Fruit fly (Drosophila melanogaster) whole organism, embryonic: ENCODE results near the gene Pxd.

ENCODE experiments used
- CG10209 ChIP-seq: fragments of 200-800 bp; sonication (Bioruptor generic); optimal IDR thresholded peaks from 3 replicates; lab custom pipeline; 2017; ENCODE audit warnings: missing biosample characterization, mild to moderate bottlenecking, missing genetic modification characterization, missing genetic modification reagents
- CG10267 ChIP-seq: fragments of 200-800 bp; sonication (Bioruptor generic); optimal IDR thresholded peaks from 2 replicates; lab custom pipeline; 2018; ENCODE audit warnings: missing biosample characterization, mild to moderate bottlenecking, missing genetic modification characterization, moderate library complexity
- CG10543 ChIP-seq: fragments of 200-800 bp; sonication (Bioruptor generic); optimal IDR thresholded peaks from 3 replicates; lab custom pipeline; 2017; ENCODE audit warnings: missing biosample characterization, mild to moderate bottlenecking, missing genetic modification characterization, moderate library complexity
- CG10565 ChIP-seq: fragments of 200-800 bp; sonication (Bioruptor generic); optimal IDR thresholded peaks from 3 replicates; lab custom pipeline; 2016; ENCODE audit warnings: missing biosample characterization, mild to moderate bottlenecking, missing genetic modification characterization
- CG11247 ChIP-seq: fragments of 200-800 bp; sonication (Bioruptor generic); IDR thresholded peaks from 2 replicates; pipeline ENCODE4 v1.3.6; 2022; ENCODE audit warnings: missing biosample characterization, missing genetic modification characterization
- CG11695 ChIP-seq: fragments of 200-800 bp; sonication (Bioruptor generic); IDR thresholded peaks from 3 replicates; pipeline ENCODE4 v1.3.6; 2022; ENCODE audit warnings: missing biosample characterization, missing genetic modification characterization
- CG12071 ChIP-seq: fragments of 200-800 bp; sonication (Bioruptor generic); optimal IDR thresholded peaks from 3 replicates; lab custom pipeline; 2018; ENCODE audit warnings: missing biosample characterization, mild to moderate bottlenecking, missing genetic modification characterization
- CG12391 ChIP-seq: fragments of 200-800 bp; sonication (Bioruptor generic); optimal IDR thresholded peaks from 3 replicates; lab custom pipeline; 2018; ENCODE audit warnings: missing biosample characterization, mild to moderate bottlenecking, missing genetic modification characterization, moderate library complexity
- CG13894 ChIP-seq: fragments of 200-800 bp; sonication (Bioruptor generic); optimal IDR thresholded peaks from 3 replicates; lab custom pipeline; 2018; ENCODE audit warnings: missing biosample characterization, mild to moderate bottlenecking, missing genetic modification characterization, moderate library complexity
- CG14710 ChIP-seq: fragments of 200-800 bp; sonication (Bioruptor generic); optimal IDR thresholded peaks from 3 replicates; lab custom pipeline; 2019; ENCODE audit warnings: missing biosample characterization, mild to moderate bottlenecking, missing genetic modification characterization, moderate library complexity
- CG17361 ChIP-seq: fragments of 200-800 bp; sonication (Bioruptor generic); IDR thresholded peaks from 3 replicates; pipeline ENCODE4 v1.3.6; 2022; ENCODE audit warnings: missing biosample characterization, missing genetic modification characterization
- CG17612 ChIP-seq: fragments of 200-800 bp; sonication (Bioruptor generic); IDR thresholded peaks from 2 replicates; pipeline ENCODE4 v1.3.6; 2022; ENCODE audit warnings: missing biosample characterization, missing genetic modification characterization
- CG18262 ChIP-seq: fragments of 200-800 bp; optimal IDR thresholded peaks from 3 replicates; lab custom pipeline; 2019; ENCODE audit warnings: missing biosample characterization, mild to moderate bottlenecking, missing genetic modification characterization, moderate library complexity
- CG18764 ChIP-seq: fragments of 200-800 bp; sonication (Bioruptor generic); optimal IDR thresholded peaks from 3 replicates; lab custom pipeline; 2016; ENCODE audit warnings: missing biosample characterization, missing genetic modification characterization
- CG2199 ChIP-seq: fragments of 200-800 bp; sonication (Bioruptor generic); IDR thresholded peaks from 3 replicates; pipeline ENCODE4 v1.3.6; 2022; ENCODE audit warnings: missing biosample characterization, missing genetic modification characterization
- CG30403 ChIP-seq: fragments of 200-800 bp; sonication (Bioruptor generic); optimal IDR thresholded peaks from 3 replicates; lab custom pipeline; 2016; ENCODE audit warnings: missing biosample characterization, missing genetic modification characterization
- CG32532 ChIP-seq: fragments of 200-800 bp; sonication (Bioruptor generic); IDR thresholded peaks from 2 replicates; pipeline ENCODE4 v1.3.6; 2022; ENCODE audit warnings: missing biosample characterization, missing genetic modification characterization
- CG32772 ChIP-seq: fragments of 200-800 bp; sonication (Bioruptor generic); IDR thresholded peaks from 2 replicates; pipeline ENCODE4 v1.3.6; 2022; ENCODE audit warnings: missing biosample characterization, missing genetic modification characterization
- CG34224 ChIP-seq: fragments of 200-800 bp; sonication (Bioruptor generic); IDR thresholded peaks from 3 replicates; pipeline ENCODE4 v1.3.6; 2022; ENCODE audit warnings: missing biosample characterization, missing genetic modification characterization; ENCODE audit not compliant: partially characterized antibody
- CG3847 ChIP-seq: fragments of 200-800 bp; sonication (Bioruptor generic); IDR thresholded peaks from 2 replicates; pipeline ENCODE4 v1.3.6; 2022; ENCODE audit warnings: missing biosample characterization, missing genetic modification characterization
- CG3995 ChIP-seq: fragments of 200-800 bp; sonication (Bioruptor generic); optimal IDR thresholded peaks from 3 replicates; lab custom pipeline; 2016; ENCODE audit warnings: missing biosample characterization, missing genetic modification characterization
- CG4282 ChIP-seq: fragments of 200-800 bp; sonication (Bioruptor generic); optimal IDR thresholded peaks from 2 replicates; lab custom pipeline; 2016; ENCODE audit warnings: missing biosample characterization, missing genetic modification characterization
- CG4617 ChIP-seq: fragments of 200-800 bp; sonication (Bioruptor generic); optimal IDR thresholded peaks from 3 replicates; lab custom pipeline; 2016; ENCODE audit warnings: missing biosample characterization, missing genetic modification characterization, borderline replicate concordance
- CG5245 ChIP-seq: fragments of 200-800 bp; sonication (Bioruptor generic); optimal IDR thresholded peaks from 3 replicates; lab custom pipeline; 2016; ENCODE audit warnings: missing biosample characterization, missing genetic modification characterization
- CG9215 ChIP-seq: fragments of 200-800 bp; sonication (Bioruptor generic); IDR thresholded peaks from 2 replicates; pipeline ENCODE4 v1.3.6; 2022; ENCODE audit warnings: missing biosample characterization, missing genetic modification characterization
- CG9437 ChIP-seq: fragments of 200-800 bp; sonication (Bioruptor generic); optimal IDR thresholded peaks from 2 replicates; lab custom pipeline; 2018; ENCODE audit warnings: missing biosample characterization, mild to moderate bottlenecking, missing genetic modification characterization
- CG9817 ChIP-seq: fragments of 200-800 bp; sonication (Bioruptor generic); optimal IDR thresholded peaks from 2 replicates; lab custom pipeline; 2018; ENCODE audit warnings: missing biosample characterization, mild to moderate bottlenecking, missing genetic modification characterization, moderate library complexity
- CHES-1-like ChIP-seq: fragments of 200-800 bp; sonication (Bioruptor generic); optimal IDR thresholded peaks from 2 replicates; lab custom pipeline; 2016; ENCODE audit warnings: missing biosample characterization, missing genetic modification characterization
- HLH3B ChIP-seq: fragments of 200-800 bp; sonication (Bioruptor generic); IDR thresholded peaks from 2 replicates; pipeline ENCODE4 v1.3.6; 2022; ENCODE audit warnings: missing biosample characterization, missing genetic modification characterization
- HLH54F ChIP-seq: fragments of 200-800 bp; sonication (Bioruptor generic); optimal IDR thresholded peaks from 3 replicates; lab custom pipeline; 2016; ENCODE audit warnings: missing biosample characterization, missing genetic modification characterization
- Lhr ChIP-seq: fragments of 200-800 bp; sonication (Bioruptor generic); optimal IDR thresholded peaks from 3 replicates; lab custom pipeline; 2017; ENCODE audit warnings: mild to moderate bottlenecking, missing biosample characterization, missing genetic modification reagents, missing genetic modification characterization
- Nf-YC ChIP-seq: fragments of 200-800 bp; optimal IDR thresholded peaks from 3 replicates; lab custom pipeline; 2019; ENCODE audit warnings: missing biosample characterization, mild to moderate bottlenecking, missing genetic modification characterization, moderate library complexity
- Rfx ChIP-seq: fragments of 200-800 bp; sonication (Bioruptor generic); IDR thresholded peaks from 2 replicates; pipeline ENCODE4 v1.3.6; 2022; ENCODE audit warnings: missing biosample characterization, missing genetic modification characterization
- ab ChIP-seq: fragments of 200-800 bp; sonication (Bioruptor generic); optimal IDR thresholded peaks from 2 replicates; lab custom pipeline; 2016; ENCODE audit warnings: missing biosample characterization, missing genetic modification characterization
- abd-A ChIP-seq: fragments of 200-800 bp; sonication (Bioruptor generic); optimal IDR thresholded peaks from 3 replicates; lab custom pipeline; 2019; ENCODE audit warnings: missing biosample characterization, mild to moderate bottlenecking, missing genetic modification characterization, moderate library complexity
- ara ChIP-seq: fragments of 200-800 bp; sonication (Bioruptor generic); IDR thresholded peaks from 2 replicates; pipeline ENCODE4 v1.3.6; 2022; ENCODE audit warnings: missing biosample characterization, missing genetic modification characterization
- crol ChIP-seq: fragments of 200-800 bp; sonication (Bioruptor generic); IDR thresholded peaks from 2 replicates; pipeline ENCODE4 v1.3.6; 2022; ENCODE audit warnings: missing biosample characterization, missing genetic modification characterization
- cwo ChIP-seq: fragments of 200-800 bp; sonication (Bioruptor generic); optimal IDR thresholded peaks from 3 replicates; lab custom pipeline; 2017; ENCODE audit warnings: missing biosample characterization, missing genetic modification characterization, mild to moderate bottlenecking, moderate library complexity, missing genetic modification reagents
- fd3F ChIP-seq: fragments of 200-800 bp; sonication (Bioruptor generic); optimal IDR thresholded peaks from 2 replicates; lab custom pipeline; 2018; ENCODE audit warnings: missing biosample characterization, mild to moderate bottlenecking, missing genetic modification characterization, moderate library complexity
- fru ChIP-seq: fragments of >200 bp; optimal IDR thresholded peaks from 2 replicates; lab custom pipeline; 2017
- gem ChIP-seq: fragments of 200-800 bp; sonication (Bioruptor generic); optimal IDR thresholded peaks from 2 replicates; lab custom pipeline; 2019; ENCODE audit warnings: missing biosample characterization, mild to moderate bottlenecking, missing genetic modification characterization, moderate library complexity
- her ChIP-seq: fragments of 200-800 bp; sonication (Bioruptor generic); optimal IDR thresholded peaks from 2 replicates; lab custom pipeline; 2016; ENCODE audit warnings: missing biosample characterization, missing genetic modification characterization
- kay ChIP-seq: fragments of 200-800 bp; sonication (Bioruptor generic); optimal IDR thresholded peaks from 2 replicates; lab custom pipeline; 2016; ENCODE audit warnings: missing biosample characterization, missing genetic modification characterization
- lab ChIP-seq: fragments of 200-800 bp; sonication (Bioruptor generic); optimal IDR thresholded peaks from 3 replicates; lab custom pipeline; 2017; ENCODE audit warnings: missing biosample characterization, missing genetic modification characterization, mild to moderate bottlenecking, moderate library complexity, missing genetic modification reagents
- mam ChIP-seq: fragments of 200-800 bp; sonication (Bioruptor generic); optimal IDR thresholded peaks from 3 replicates; lab custom pipeline; 2016; ENCODE audit warnings: missing biosample characterization, missing genetic modification characterization
- org-1 ChIP-seq: fragments of 200-800 bp; sonication (Bioruptor generic); optimal IDR thresholded peaks from 2 replicates; lab custom pipeline; 2017; ENCODE audit warnings: missing biosample characterization, missing genetic modification characterization
- pfk ChIP-seq: fragments of 200-800 bp; sonication (Bioruptor generic); optimal IDR thresholded peaks from 2 replicates; lab custom pipeline; 2018; ENCODE audit warnings: missing biosample characterization, mild to moderate bottlenecking, missing genetic modification characterization, moderate library complexity
- shn ChIP-seq: fragments of 200-800 bp; sonication (Bioruptor generic); optimal IDR thresholded peaks from 3 replicates; lab custom pipeline; 2016; ENCODE audit warnings: missing biosample characterization, missing genetic modification characterization
- sima ChIP-seq: fragments of 200-800 bp; sonication (Bioruptor generic); optimal IDR thresholded peaks from 2 replicates; lab custom pipeline; 2016; ENCODE audit warnings: missing biosample characterization, missing genetic modification characterization
- sna ChIP-seq: fragments of 200-800 bp; sonication (Bioruptor generic); IDR thresholded peaks from 2 replicates; pipeline ENCODE4 v1.3.6; 2022; ENCODE audit warnings: missing biosample characterization, missing genetic modification characterization; ENCODE audit not compliant: partially characterized antibody
- tio ChIP-seq: fragments of 200-800 bp; sonication (Bioruptor generic); optimal IDR thresholded peaks from 2 replicates; lab custom pipeline; 2017; ENCODE audit warnings: missing biosample characterization, missing genetic modification characterization, inconsistent platforms
- vnd ChIP-seq: fragments of 200-800 bp; sonication (Bioruptor generic); IDR thresholded peaks from 3 replicates; pipeline ENCODE4 v1.3.6; 2022; ENCODE audit warnings: missing biosample characterization, missing genetic modification characterization; ENCODE audit not compliant: partially characterized antibody

Pxd gene

dm6 chr3R:17062705-17063104 lies 48.3 kb downstream of the Pxd start (continued):
- TF ChIP-seq CG3847 (GFP tag; lab: Robert Waterston, UW) (no peak), CG2199 (GFP tag; lab: Robert Waterston, UW) (0 out of 3 replicates have a peak, but pooled peaks have one; percentile 12), CG10565 (GFP tag; lab: Kevin White, UChicago) (no peak), CG17361 (no peak), HLH54F (no peak), CG9437 (GFP tag; lab: Kevin White, UChicago) (no peak), gem (no peak), sna (no peak), CG10267 (tag; lab: Kevin White, UChicago) (no peak), CG10209 (no peak), CG18262 (tag; lab: Kevin White, UChicago) (no peak), CG34224 (GFP tag; lab: Robert Waterston, UW) (0 out of 3 replicates have a peak, but pooled peaks have one; percentile 25), CG11247 (GFP tag; lab: Robert Waterston, UW) (no peak), CG30403 (GFP tag; lab: Kevin White, UChicago) (no peak), CG4282 (GFP tag; lab: Kevin White, UChicago) (no peak), ara (GFP tag; lab: Robert Waterston, UW) (no peak), Lhr (GFP tag; lab: Kevin White, UChicago) (no peak), CG32772 (GFP tag; lab: Robert Waterston, UW) (no peak), CG10543 (GFP tag; lab: Kevin White, UChicago) (peak; percentile 64), CG12071 (no peak), pfk (GFP tag; lab: Kevin White, UChicago) (peak; percentile 21), cwo (peak; percentile 3), CG4617 (no peak), her (GFP tag; lab: Kevin White, UChicago) (no peak), CG9215 (GFP tag; lab: Robert Waterston, UW) (no peak), CG3995 (GFP tag; lab: Kevin White, UChicago) (no peak), CG18764 (GFP tag; lab: Kevin White, UChicago) (no peak), CHES-1-like (no peak), shn (GFP tag; lab: Kevin White, UChicago) (no peak), vnd (no peak), CG5245 (GFP tag; lab: Kevin White, UChicago) (no peak), sima (GFP tag; lab: Kevin White, UChicago) (no peak), lab (GFP tag; lab: Kevin White, UChicago) (peak; percentile 0), CG9817 (tag; lab: Kevin White, UChicago) (no peak), HLH3B (GFP tag; lab: Robert Waterston, UW) (no peak), tio (GFP tag; lab: Kevin White, UChicago) (no peak), kay (GFP tag; lab: Kevin White, UChicago) (no peak), CG11695 (GFP tag; lab: Robert Waterston, UW) (no peak), mam (GFP tag; lab: Kevin White, UChicago) (no peak), fru (lab: Kevin White, UChicago) (no peak), CG14710 (tag; lab: Kevin White, UChicago) (no peak), CG13894 (tag; lab: Kevin White, UChicago) (peak; percentile 39), crol (GFP tag; lab: Robert Waterston, UW) (no peak), Nf-YC (tag; lab: Kevin White, UChicago) (no peak), CG12391 (tag; lab: Kevin White, UChicago) (no peak), CG32532 (GFP tag; lab: Robert Waterston, UW) (peak; percentile 36; the same call in 1 of the 2 replicates), ab (GFP tag; lab: Kevin White, UChicago) (no peak), Rfx (GFP tag; lab: Robert Waterston, UW) (0 out of 2 replicates have a peak, but pooled peaks have one; percentile 4), CG17612 (GFP tag; lab: Robert Waterston, UW) (no peak), org-1 (no peak), fd3F (GFP tag; lab: Kevin White, UChicago) (no peak), abd-A (tag; lab: Kevin White, UChicago) (peak; percentile 15)
